Worm (Caenorhabditis elegans): ENCODE measurements around the gene C51E3.10.

Gene C51E3.10

DNA sequence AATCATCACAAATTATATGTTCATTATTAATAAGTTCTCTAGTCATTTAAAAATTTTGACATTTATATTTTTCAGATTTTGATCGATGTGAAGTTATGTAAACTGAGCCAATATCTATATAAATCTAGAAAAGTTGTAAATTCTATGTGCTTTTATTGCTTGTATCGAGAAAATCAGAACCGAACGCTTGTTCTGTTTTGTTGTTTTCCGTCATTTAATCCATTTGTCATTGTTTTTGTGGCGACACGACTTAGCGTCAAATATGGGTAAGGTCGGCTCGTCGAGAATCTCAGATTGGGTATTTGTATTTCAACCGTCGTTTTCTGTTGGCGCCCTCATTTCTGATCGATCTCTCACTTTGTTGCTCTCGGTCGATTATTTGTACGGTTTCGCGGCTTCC lies 46.6 kb downstream of the C51E3.10 start, which contains the start of gene cht-5:
Gene cht-5, plus strand, starts transcription at position 301 of the 400 bp plus-strand sequence.
- TF ChIP-seq tbx-2 (tag; optimal IDR thresholded peaks at IDR 0.05): no peak
- no peak for TF ChIP-seq pqm-1 (tag; optimal IDR thresholded peaks at IDR 0.05)
- no peak for TF ChIP-seq nhr-28 (tag; optimal IDR thresholded peaks at IDR 0.05)
- no peak for TF ChIP-seq nhr-11 (tag; optimal IDR thresholded peaks at IDR 0.05)
- TF ChIP-seq nfya-1 (tag; optimal IDR thresholded peaks at IDR 0.05; ENCODE audit: insufficient read depth): no peak
- no peak for TF ChIP-seq nhr-25 (tag; optimal IDR thresholded peaks at IDR 0.05)
- TF ChIP-seq fkh-2 (tag; optimal IDR thresholded peaks at IDR 0.05): no peak
- no peak for TF ChIP-seq nhr-23 (tag; optimal IDR thresholded peaks at IDR 0.05)
- TF ChIP-seq ceh-9 (tag; optimal IDR thresholded peaks at IDR 0.05): no peak
- TF ChIP-seq pha-4 (tag; optimal IDR thresholded peaks at IDR 0.05): no peak
- no peak for TF ChIP-seq lin-39 (tag; optimal IDR thresholded peaks at IDR 0.05)
- TF ChIP-seq egl-27 (tag; optimal IDR thresholded peaks at IDR 0.05): no peak
- no peak for TF ChIP-seq mdl-1 (tag; optimal IDR thresholded peaks at IDR 0.05)
- no peak for TF ChIP-seq unc-62 (GFP tag; optimal IDR thresholded peaks at IDR 0.05)
- TF ChIP-seq nhr-77 (tag; optimal IDR thresholded peaks at IDR 0.05): no peak
- no peak for TF ChIP-seq nhr-43 (tag; optimal IDR thresholded peaks at IDR 0.05; ENCODE audit: poor library complexity, severe bottlenecking)
- no peak for TF ChIP-seq zag-1 (tag; optimal IDR thresholded peaks at IDR 0.05)
- no peak for TF ChIP-seq daf-12 (tag; optimal IDR thresholded peaks at IDR 0.05)

- no peak for TF ChIP-seq nhr-25 (tag; optimal IDR thresholded peaks at IDR 0.05)
- TF ChIP-seq ceh-82 (tag; optimal IDR thresholded peaks at IDR 0.05): no peak
- no peak for TF ChIP-seq fkh-10 (GFP tag; optimal IDR thresholded peaks at IDR 0.05)
- TF ChIP-seq tbx-2 (tag; optimal IDR thresholded peaks at IDR 0.05): no peak
- no peak for TF ChIP-seq ztf-11 (tag; optimal IDR thresholded peaks at IDR 0.05)
- TF ChIP-seq ceh-28 (tag; optimal IDR thresholded peaks at IDR 0.05): no peak
- TF ChIP-seq pqm-1 (tag; optimal IDR thresholded peaks at IDR 0.05): no peak
- TF ChIP-seq lin-15B (tag; optimal IDR thresholded peaks at IDR 0.05): no peak
- no peak for TF ChIP-seq nhr-23 (tag; optimal IDR thresholded peaks at IDR 0.05)
- TF ChIP-seq ama-1 (optimal IDR thresholded peaks at IDR 0.05): no peak
- TF ChIP-seq mdl-1 (tag; optimal IDR thresholded peaks at IDR 0.05): no peak
- TF ChIP-seq nhr-12 (tag; optimal IDR thresholded peaks at IDR 0.05): no peak
- TF ChIP-seq snpc-4 (tag; optimal IDR thresholded peaks at IDR 0.05): no peak
- no peak for TF ChIP-seq unc-39 (tag; optimal IDR thresholded peaks at IDR 0.05)
- TF ChIP-seq elt-1 (tag; optimal IDR thresholded peaks at IDR 0.05): no peak
- no peak for TF ChIP-seq sea-2 (GFP tag; optimal IDR thresholded peaks at IDR 0.05)
These were observed 48.7 kb downstream of the C51E3.10 start, which contains the start of gene C08B6.3 for ce11 chrV:10112187-10112586. Gene C08B6.3 (minus strand): TSS chrV:10112287.

ce11 chrV:10111129-10111528 lies 49.8 kb downstream of the C51E3.10 start:
- peak; percentile 63 for TF ChIP-seq pha-4 (tag; optimal IDR thresholded peaks at IDR 0.05)
- peak; percentile 5 for TF ChIP-seq pqm-1 (tag; optimal IDR thresholded peaks at IDR 0.05)
- TF ChIP-seq nfya-1 (tag; optimal IDR thresholded peaks at IDR 0.05; ENCODE audit: insufficient read depth): no peak
- no peak for TF ChIP-seq nhr-23 (tag; optimal IDR thresholded peaks at IDR 0.05)
- peak; percentile 42 for TF ChIP-seq elt-2 (tag; optimal IDR thresholded peaks at IDR 0.05)
- TF ChIP-seq unc-62 (GFP tag; optimal IDR thresholded peaks at IDR 0.05): no peak
- TF ChIP-seq fkh-10 (GFP tag; optimal IDR thresholded peaks at IDR 0.05): no peak
